Worm (Caenorhabditis elegans): ENCODE measurements around the gene fbxa-13.

The fbxa-13 gene

ce11 chrIII:1680996-1681395 lies 24.7 kb downstream of the fbxa-13 start:
- TF ChIP-seq nfya-1 (tag; optimal IDR thresholded peaks at IDR 0.05; ENCODE audit: insufficient read depth) (peak; percentile 73), sea-2 (GFP tag; optimal IDR thresholded peaks at IDR 0.05) (no peak), nhr-25 (tag; optimal IDR thresholded peaks at IDR 0.05) (peak; percentile 82), nhr-76 (tag; optimal IDR thresholded peaks at IDR 0.05) (no peak), R02D3.7 (tag; optimal IDR thresholded peaks at IDR 0.05) (peak; percentile 51), nhr-28 (tag; optimal IDR thresholded peaks at IDR 0.05) (no peak), unc-39 (tag; optimal IDR thresholded peaks at IDR 0.05) (no peak), lin-15B (tag; optimal IDR thresholded peaks at IDR 0.05) (peak; percentile 41), egl-5 (tag; optimal IDR thresholded peaks at IDR 0.05) (peak; percentile 96), elt-3 (tag; optimal IDR thresholded peaks at IDR 0.05) (peak in 1 of 3 experiments; percentile 51), ceh-82 (tag; optimal IDR thresholded peaks at IDR 0.05) (no peak), ceh-28 (tag; optimal IDR thresholded peaks at IDR 0.05) (peak; percentile 80), nhr-12 (tag; optimal IDR thresholded peaks at IDR 0.05) (no peak), tbx-2 (tag; optimal IDR thresholded peaks at IDR 0.05) (no peak), nhr-43 (tag; optimal IDR thresholded peaks at IDR 0.05; ENCODE audit: poor library complexity, severe bottlenecking) (peak; percentile 74), mdl-1 (tag; optimal IDR thresholded peaks at IDR 0.05) (no peak), unc-62 (GFP tag; optimal IDR thresholded peaks at IDR 0.05) (no peak), pqm-1 (tag; optimal IDR thresholded peaks at IDR 0.05) (peak; percentile 93), elt-2 (tag; optimal IDR thresholded peaks at IDR 0.05) (peak; percentile 93), nhr-23 (tag; optimal IDR thresholded peaks at IDR 0.05) (peak; percentile 89), skn-1 (tag; optimal IDR thresholded peaks at IDR 0.05) (peak; percentile 55), jun-1 (tag; optimal IDR thresholded peaks at IDR 0.05) (peak; percentile 84), lin-39 (tag; optimal IDR thresholded peaks at IDR 0.05) (peak; percentile 45), zag-1 (tag; optimal IDR thresholded peaks at IDR 0.05) (no peak), lsy-12 (tag; optimal IDR thresholded peaks at IDR 0.05) (peak; percentile 9), hmg-11 (tag; optimal IDR thresholded peaks at IDR 0.05) (peak; percentile 24), pha-4 (tag; optimal IDR thresholded peaks at IDR 0.05) (peak; percentile 76)

ce11 chrIII:1680393-1680792 lies 25.3 kb downstream of the fbxa-13 start:
- TF ChIP-seq zag-1 (tag; optimal IDR thresholded peaks at IDR 0.05) (no peak), sea-2 (GFP tag; optimal IDR thresholded peaks at IDR 0.05) (no peak), unc-62 (GFP tag; optimal IDR thresholded peaks at IDR 0.05) (no peak), pqm-1 (tag; optimal IDR thresholded peaks at IDR 0.05) (no peak)

ce11 chrIII:1678671-1679070 lies 27.0 kb downstream of the fbxa-13 start:
- no peak for TF ChIP-seq ama-1 (optimal IDR thresholded peaks at IDR 0.05)
- TF ChIP-seq ZK546.5 (tag; optimal IDR thresholded peaks at IDR 0.05) = no peak

ce11 chrIII:1676588-1676987 lies 29.1 kb downstream of the fbxa-13 start, which contains the start of gene Y22D7AR.6:
Gene Y22D7AR.6, minus strand, starts transcription at chrIII:1676721.
- TF ChIP-seq jun-1 (tag; optimal IDR thresholded peaks at IDR 0.05) = peak; percentile 23
- peak; percentile 93 for TF ChIP-seq pha-4 (tag; optimal IDR thresholded peaks at IDR 0.05)
- TF ChIP-seq tbx-2 (tag; optimal IDR thresholded peaks at IDR 0.05) = no peak
- TF ChIP-seq pqm-1 (tag; optimal IDR thresholded peaks at IDR 0.05) = peak; percentile 3

- TF ChIP-seq ama-1 (optimal IDR thresholded peaks at IDR 0.05) (no peak), nhr-43 (tag; optimal IDR thresholded peaks at IDR 0.05; ENCODE audit: poor library complexity, severe bottlenecking) (no peak), ztf-11 (tag; optimal IDR thresholded peaks at IDR 0.05) (no peak), ceh-16 (tag; optimal IDR thresholded peaks at IDR 0.05) (no peak), unc-62 (GFP tag; optimal IDR thresholded peaks at IDR 0.05) (no peak), lin-15B (tag; optimal IDR thresholded peaks at IDR 0.05) (no peak), mdl-1 (tag; optimal IDR thresholded peaks at IDR 0.05) (no peak), nhr-11 (tag; optimal IDR thresholded peaks at IDR 0.05) (no peak), nhr-76 (tag; optimal IDR thresholded peaks at IDR 0.05) (no peak), nhr-25 (tag; optimal IDR thresholded peaks at IDR 0.05) (no peak), eor-1 (tag; optimal IDR thresholded peaks at IDR 0.05) (no peak), nhr-77 (tag; optimal IDR thresholded peaks at IDR 0.05) (no peak), egl-5 (tag; optimal IDR thresholded peaks at IDR 0.05) (no peak), ceh-82 (tag; optimal IDR thresholded peaks at IDR 0.05) (no peak), nhr-67 (tag; optimal IDR thresholded peaks at IDR 0.05) (no peak), zag-1 (tag; optimal IDR thresholded peaks at IDR 0.05) (no peak), pha-4 (tag; optimal IDR thresholded peaks at IDR 0.05) (no peak)
These were observed 30.9 kb downstream of the fbxa-13 start for ce11 chrIII:1674760-1675159.

Measured in whole organism, L3 larva.